Fruit fly (Drosophila melanogaster) whole organism, wandering third instar larva: ENCODE data around the gene Mettl14.

Experiments
- HLH106 ChIP-seq: fragments of 200-800 bp; optimal IDR thresholded peaks from 3 replicates; lab custom pipeline; 2019; ENCODE audit warnings: missing biosample characterization, mild to moderate bottlenecking, missing genetic modification characterization, moderate library complexity
- tai ChIP-seq: sonication (Bioruptor generic); optimal IDR thresholded peaks from 2 replicates; lab custom pipeline; 2016; ENCODE audit warnings: missing biosample characterization, missing genetic modification characterization

dm6 chr2L:8294043-8294442, 14.2 kb upstream of the Mettl14 start:
- TF ChIP-seq HLH106 (no peak), tai (GFP tag; lab: Kevin White, UChicago) (no peak)
